Worm (Caenorhabditis elegans) whole organism, early embryonic: Measurements from ENCODE around the gene cca-1.

Experiments
- B0310.2 ChIP-seq: sonication (generic microtip); optimal IDR thresholded peaks from 2 replicates; lab custom pipeline; 2016; ENCODE audit warnings: mild to moderate bottlenecking, missing genetic modification characterization, missing compliant biosample characterization
- F13C5.2 ChIP-seq: sonication (generic microtip); optimal IDR thresholded peaks from 2 replicates; lab custom pipeline; 2017; ENCODE audit warnings: mild to moderate bottlenecking, missing genetic modification characterization, inconsistent platforms, missing compliant biosample characterization
- aly-1 ChIP-seq: sonication (generic microtip); optimal IDR thresholded peaks from 2 replicates; lab custom pipeline; 2016; ENCODE audit warnings: missing genetic modification characterization, missing compliant biosample characterization
- ama-1 ChIP-seq: fragments of 150-350 bp; optimal IDR thresholded peaks from 2 replicates; lab custom pipeline; 2014
- ceh-13 ChIP-seq: fragments of 200-800 bp; sonication (Bioruptor generic); optimal IDR thresholded peaks from 2 replicates; lab custom pipeline; 2018; ENCODE audit warnings: mild to moderate bottlenecking, missing genetic modification characterization, missing compliant biosample characterization
- ceh-36 ChIP-seq: sonication (generic microtip); optimal IDR thresholded peaks from 2 replicates; lab custom pipeline; 2016; ENCODE audit warnings: missing genetic modification characterization, inconsistent platforms, missing compliant biosample characterization
- ets-7 ChIP-seq: sonication (generic microtip); optimal IDR thresholded peaks from 2 replicates; lab custom pipeline; 2016; ENCODE audit warnings: missing genotype, missing genetic modification characterization, missing compliant biosample characterization
- flt-1 ChIP-seq: fragments of 200-800 bp; sonication (Bioruptor generic); IDR thresholded peaks from 2 replicates; pipeline ENCODE4 v1.3.6; 2022; ENCODE audit warnings: missing genetic modification characterization, missing compliant biosample characterization
- hmbx-1 ChIP-seq: sonication (generic microtip); optimal IDR thresholded peaks from 2 replicates; lab custom pipeline; 2016; ENCODE audit warnings: mild to moderate bottlenecking, missing genetic modification characterization, missing compliant biosample characterization
- hmg-4 ChIP-seq: fragments of 200-800 bp; sonication (Bioruptor generic); optimal IDR thresholded peaks from 2 replicates; lab custom pipeline; 2018; ENCODE audit warnings: mild to moderate bottlenecking, missing genetic modification characterization, missing compliant biosample characterization
- hnd-1 ChIP-seq: sonication (generic microtip); optimal IDR thresholded peaks from 2 replicates; lab custom pipeline; 2016; ENCODE audit warnings: missing genetic modification characterization, missing compliant biosample characterization
- pes-1 ChIP-seq: fragments of 200-800 bp; sonication (Bioruptor generic); IDR thresholded peaks from 2 replicates; pipeline ENCODE4 v1.3.6; 2022; ENCODE audit warnings: missing genetic modification reagents, missing genetic modification characterization, missing compliant biosample characterization
- scrt-1 ChIP-seq: fragments of 200-800 bp; sonication (Bioruptor generic); IDR thresholded peaks from 2 replicates; pipeline ENCODE4 v1.3.6; 2022; ENCODE audit warnings: missing genetic modification characterization, missing compliant biosample characterization
- sea-1 ChIP-seq: fragments of 200-800 bp; sonication (Bioruptor generic); conservative IDR thresholded peaks from 2 replicates; pipeline ENCODE4 v1.3.6; 2022; ENCODE audit warnings: missing genetic modification characterization, missing compliant biosample characterization
- tbx-11 ChIP-seq: fragments of 200-800 bp; sonication (Bioruptor generic); IDR thresholded peaks from 2 replicates; pipeline ENCODE4 v1.3.6; 2022; ENCODE audit warnings: missing genetic modification characterization, missing compliant biosample characterization
- tbx-37 ChIP-seq: fragments of 200-800 bp; sonication (Bioruptor generic); conservative IDR thresholded peaks from 2 replicates; pipeline ENCODE4 v1.3.6; 2022; ENCODE audit warnings: missing genetic modification reagents, missing genetic modification characterization, missing compliant biosample characterization
- tra-4 ChIP-seq: sonication (generic microtip); optimal IDR thresholded peaks from 2 replicates; lab custom pipeline; 2017; ENCODE audit warnings: missing genetic modification characterization, missing compliant biosample characterization

cca-1 gene

ce11 chrX:7839989-7840388 lies 35.8 kb downstream of the cca-1 start:
- no peak for TF ChIP-seq ets-7 (tag; lab: Kevin White, UChicago)
- TF ChIP-seq ceh-13 (GFP tag; lab: Kevin White, UChicago): no peak
- no peak for TF ChIP-seq hmbx-1
- TF ChIP-seq tra-4 (tag; lab: Kevin White, UChicago): no peak
- TF ChIP-seq scrt-1 (GFP tag; lab: Robert Waterston, UW): no peak

ce11 chrX:7838582-7838981 lies 37.2 kb downstream of the cca-1 start, which contains the start of gene nlp-101:
Gene nlp-101 (plus strand): TSS chrX:7838882.
- TF ChIP-seq hnd-1: no peak
- TF ChIP-seq flt-1 (GFP tag; lab: Robert Waterston, UW): no peak
- no peak for TF ChIP-seq tbx-11
- TF ChIP-seq ceh-36 (tag; lab: Kevin White, UChicago): no peak
- TF ChIP-seq hmbx-1: no peak
- no peak for TF ChIP-seq hmg-4 (GFP tag; lab: Kevin White, UChicago)
- no peak for TF ChIP-seq F13C5.2
- TF ChIP-seq tbx-37 (GFP tag; lab: Robert Waterston, UW): no peak
- TF ChIP-seq aly-1: no peak
- no peak for TF ChIP-seq scrt-1 (GFP tag; lab: Robert Waterston, UW)
- TF ChIP-seq ama-1 (lab: Kevin White, UChicago): no peak
- no peak for TF ChIP-seq ets-7 (tag; lab: Kevin White, UChicago)
- no peak for TF ChIP-seq sea-1 (GFP tag; lab: Robert Waterston, UW)
- TF ChIP-seq tra-4 (tag; lab: Kevin White, UChicago): no peak
- TF ChIP-seq B0310.2 (tag; lab: Kevin White, UChicago): no peak
- no peak for TF ChIP-seq ceh-13 (GFP tag; lab: Kevin White, UChicago)
- TF ChIP-seq pes-1: no peak

DNA sequence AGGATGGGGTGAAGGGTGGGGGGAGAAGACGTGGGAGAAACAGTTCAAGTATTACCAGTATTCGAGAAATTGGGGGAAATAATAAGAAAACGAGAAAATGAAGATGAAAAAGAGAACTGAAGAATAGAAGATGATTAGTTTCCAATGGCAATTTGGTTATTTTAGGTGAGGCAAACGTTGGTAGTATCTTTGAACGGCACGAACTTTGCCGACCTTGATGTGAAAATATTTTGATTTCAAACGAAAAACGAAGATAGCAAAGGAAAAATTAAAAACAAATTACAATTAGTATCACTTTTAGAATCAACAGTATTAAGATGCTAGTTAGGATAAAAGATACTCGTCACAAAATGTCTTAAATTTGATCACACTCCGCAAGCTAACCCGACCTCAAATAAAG lies 41.6 kb downstream of the cca-1 start, which contains the start of gene sul-3:
sul-3 (minus strand) TSS at position 101 of the 400 bp plus-strand sequence.
- TF ChIP-seq tra-4 (tag; lab: Kevin White, UChicago) (no peak), tbx-11 (no peak), ceh-36 (tag; lab: Kevin White, UChicago) (no peak), hmbx-1 (no peak), pes-1 (no peak), tbx-37 (GFP tag; lab: Robert Waterston, UW) (no peak), scrt-1 (GFP tag; lab: Robert Waterston, UW) (no peak), hmg-4 (GFP tag; lab: Kevin White, UChicago) (no peak), ceh-13 (GFP tag; lab: Kevin White, UChicago) (no peak), hnd-1 (no peak), F13C5.2 (no peak), ets-7 (tag; lab: Kevin White, UChicago) (no peak), aly-1 (no peak), ama-1 (lab: Kevin White, UChicago) (no peak), flt-1 (GFP tag; lab: Robert Waterston, UW) (no peak), sea-1 (GFP tag; lab: Robert Waterston, UW) (no peak), B0310.2 (tag; lab: Kevin White, UChicago) (no peak)

DNA sequence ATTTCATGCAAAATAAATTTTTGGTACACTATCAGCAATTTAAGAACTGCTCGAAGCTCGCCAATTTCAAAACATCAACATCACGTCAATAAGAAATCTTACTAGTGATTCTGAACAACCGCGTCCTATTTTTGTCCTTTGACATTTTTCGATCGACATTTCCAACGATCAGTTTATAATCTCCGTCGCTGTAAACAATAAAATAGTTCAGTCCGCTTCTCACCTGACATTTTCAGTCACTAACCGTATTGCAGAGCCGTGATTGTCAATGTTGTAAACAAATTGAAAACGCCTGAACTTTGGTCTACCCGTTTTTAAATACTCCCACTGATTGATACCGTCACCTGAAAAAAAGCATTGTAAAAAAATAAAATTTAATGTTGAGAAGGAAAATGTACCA lies 47.8 kb downstream of the cca-1 start:
- TF ChIP-seq hmg-4 (GFP tag; lab: Kevin White, UChicago) (no peak), tra-4 (tag; lab: Kevin White, UChicago) (no peak), ama-1 (lab: Kevin White, UChicago) (no peak), flt-1 (GFP tag; lab: Robert Waterston, UW) (no peak), scrt-1 (GFP tag; lab: Robert Waterston, UW) (no peak), sea-1 (GFP tag; lab: Robert Waterston, UW) (no peak), F13C5.2 (no peak), pes-1 (no peak), hmbx-1 (no peak), ceh-36 (tag; lab: Kevin White, UChicago) (no peak)

ce11 chrX:7826590-7827260 lies 49.0 kb downstream of the cca-1 start:
- TF ChIP-seq B0310.2 (tag; lab: Kevin White, UChicago) (no peak), ceh-13 (GFP tag; lab: Kevin White, UChicago) (no peak), ets-7 (tag; lab: Kevin White, UChicago) (no peak), hnd-1 (no peak), ama-1 (lab: Kevin White, UChicago) (no peak), ceh-36 (tag; lab: Kevin White, UChicago) (no peak), hmg-4 (GFP tag; lab: Kevin White, UChicago) (no peak), tbx-37 (GFP tag; lab: Robert Waterston, UW) (no peak), sea-1 (GFP tag; lab: Robert Waterston, UW) (no peak), F13C5.2 (no peak), aly-1 (no peak), flt-1 (GFP tag; lab: Robert Waterston, UW) (no peak), hmbx-1 (no peak), tbx-11 (no peak), tra-4 (tag; lab: Kevin White, UChicago) (no peak)

DNA sequence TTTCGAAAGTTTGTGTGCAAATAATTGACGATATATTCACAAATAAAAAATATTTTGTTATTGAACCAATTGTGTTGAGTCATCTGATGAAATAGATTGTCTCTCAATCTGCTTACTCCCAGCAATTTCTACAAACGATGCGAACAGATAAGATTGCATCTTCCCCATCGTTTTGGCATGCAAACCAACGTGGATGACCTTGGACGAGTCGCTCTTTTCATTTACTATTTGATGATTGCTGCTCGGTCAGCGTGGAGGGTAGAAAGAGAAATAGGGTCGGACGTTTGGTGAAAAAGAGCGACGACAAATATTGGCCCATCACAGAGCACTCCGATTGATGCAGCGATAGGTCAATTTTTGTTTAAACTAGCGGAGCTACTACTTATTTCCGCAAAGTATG lies 50.0 kb downstream of the cca-1 start:
- TF ChIP-seq ets-7 (tag; lab: Kevin White, UChicago) (no peak), pes-1 (no peak), hmg-4 (GFP tag; lab: Kevin White, UChicago) (peak; percentile 14), ama-1 (lab: Kevin White, UChicago) (peak; percentile 60)

DNA sequence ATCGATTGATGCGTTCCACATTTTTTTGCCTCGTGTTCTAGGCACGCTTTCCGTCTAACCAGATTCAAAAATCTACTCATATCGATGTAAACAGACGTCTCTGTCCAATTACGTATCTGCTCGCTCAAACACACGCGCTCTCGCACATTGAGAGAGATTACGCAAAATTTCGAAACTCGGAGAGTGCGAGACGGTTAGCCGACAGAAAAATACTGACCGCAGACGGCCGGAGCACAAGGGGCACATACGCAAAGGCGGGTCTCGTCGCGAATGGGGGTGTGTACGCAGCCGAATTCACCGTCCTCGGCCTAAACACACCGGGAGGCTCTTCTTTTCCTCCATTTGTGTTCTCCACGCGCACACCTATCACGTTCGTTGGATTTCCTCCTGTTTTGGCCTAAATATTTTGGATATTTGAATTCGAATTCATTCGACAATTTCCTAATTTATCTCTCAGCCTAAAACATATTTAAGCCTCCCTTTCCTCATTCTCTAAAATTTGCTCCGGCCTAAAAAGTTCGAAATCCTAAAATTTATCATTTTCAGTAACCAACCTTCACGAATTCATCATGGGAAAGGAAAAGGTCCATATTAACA lies 52.5 kb downstream of the cca-1 start, which contains the start of gene eef-1A.2:
eef-1A.2 (plus strand) TSS at position 547 of the 597 bp plus-strand sequence.
- TF ChIP-seq B0310.2 (tag; lab: Kevin White, UChicago): no peak
- TF ChIP-seq ceh-36 (tag; lab: Kevin White, UChicago): peak; percentile 45
- TF ChIP-seq aly-1: peak; percentile 64
- TF ChIP-seq pes-1: peak; percentile 46; the same call in 1 of the 2 replicates
- peak; percentile 60 for TF ChIP-seq F13C5.2
- TF ChIP-seq tra-4 (tag; lab: Kevin White, UChicago): no peak
- 0 out of 2 replicates have a peak, but pooled peaks have one; percentile 48 for TF ChIP-seq sea-1 (GFP tag; lab: Robert Waterston, UW)
- TF ChIP-seq hmg-4 (GFP tag; lab: Kevin White, UChicago): peak; percentile 87
- no peak for TF ChIP-seq scrt-1 (GFP tag; lab: Robert Waterston, UW)
